Worm (Caenorhabditis elegans) whole organism, mixed stage, embryonic: ENCODE data around the gene F17E9.2.

Experiments
- M03D4.4 ChIP-seq: sonication (generic microtip); optimal IDR thresholded peaks from 2 replicates; lab custom pipeline; 2017; ENCODE audit warnings: mild to moderate bottlenecking, missing genetic modification characterization, missing compliant biosample characterization
- blmp-1 ChIP-seq: fragments of 150-350 bp; optimal IDR thresholded peaks from 2 replicates; lab custom pipeline; 2014; ENCODE audit warnings: missing biosample characterization, missing genetic modification characterization
- ceh-39 ChIP-seq: fragments of 150-350 bp; optimal IDR thresholded peaks from 2 replicates; lab custom pipeline; 2014; ENCODE audit warnings: missing biosample characterization, missing genetic modification characterization
- ceh-43 ChIP-seq: fragments of 200-800 bp; sonication (Bioruptor generic); optimal IDR thresholded peaks from 2 replicates; lab custom pipeline; 2018; ENCODE audit warnings: mild to moderate bottlenecking, missing genetic modification characterization, moderate library complexity, missing compliant biosample characterization
- ceh-83 ChIP-seq: fragments of 200-800 bp; sonication (Bioruptor generic); optimal IDR thresholded peaks from 2 replicates; lab custom pipeline; 2018; ENCODE audit warnings: mild to moderate bottlenecking, missing genetic modification characterization, missing compliant biosample characterization
- ces-1 ChIP-seq: fragments of 150-350 bp; optimal IDR thresholded peaks from 2 replicates; lab custom pipeline; 2014; ENCODE audit warnings: missing biosample characterization, missing genetic modification reagents, missing genetic modification characterization
- cnd-1 ChIP-seq: fragments of 200-800 bp; sonication (Bioruptor generic); optimal IDR thresholded peaks from 2 replicates; lab custom pipeline; 2018; ENCODE audit warnings: mild to moderate bottlenecking, missing genetic modification characterization, missing compliant biosample characterization
- drap-1 ChIP-seq: fragments of 200-800 bp; sonication (Bioruptor generic); optimal IDR thresholded peaks from 3 replicates; lab custom pipeline; 2018; ENCODE audit warnings: mild to moderate bottlenecking, missing genetic modification characterization, missing compliant biosample characterization
- elt-3 ChIP-seq: fragments of 150-350 bp; optimal IDR thresholded peaks from 2 replicates; lab custom pipeline; 2014; ENCODE audit warnings: missing biosample characterization, missing genetic modification characterization
- flh-1 ChIP-seq: fragments of 200-800 bp; sonication (Bioruptor generic); optimal IDR thresholded peaks from 2 replicates; lab custom pipeline; 2018; ENCODE audit warnings: mild to moderate bottlenecking, missing genetic modification characterization, moderate library complexity, missing compliant biosample characterization
- ham-2 ChIP-seq: fragments of 200-800 bp; sonication (Bioruptor generic); optimal IDR thresholded peaks from 2 replicates; lab custom pipeline; 2018; ENCODE audit warnings: mild to moderate bottlenecking, missing genetic modification characterization, missing compliant biosample characterization
- hlh-1 ChIP-seq: fragments of 150-350 bp; optimal IDR thresholded peaks from 2 replicates; lab custom pipeline; 2014; ENCODE audit warnings: missing biosample characterization, missing genetic modification reagents, missing genetic modification characterization
- lin-13 ChIP-seq: fragments of 150-350 bp; optimal IDR thresholded peaks from 2 replicates; lab custom pipeline; 2014; ENCODE audit warnings: missing biosample characterization, missing genetic modification characterization
- lin-32 ChIP-seq: fragments of 200-800 bp; sonication (Bioruptor generic); optimal IDR thresholded peaks from 2 replicates; lab custom pipeline; 2018; ENCODE audit warnings: mild to moderate bottlenecking, missing genetic modification characterization, missing compliant biosample characterization
- lsy-2 ChIP-seq: fragments of 150-350 bp; optimal IDR thresholded peaks from 2 replicates; lab custom pipeline; 2014; ENCODE audit warnings: missing biosample characterization, missing genetic modification characterization
- mab-5 ChIP-seq: fragments of 150-350 bp; optimal IDR thresholded peaks from 2 replicates; lab custom pipeline; 2014; ENCODE audit warnings: missing biosample characterization, missing genetic modification characterization
- mep-1 ChIP-seq: fragments of 150-350 bp; optimal IDR thresholded peaks from 2 replicates; lab custom pipeline; 2017; ENCODE audit warnings: missing biosample characterization, missing genetic modification reagents, missing genetic modification characterization, inconsistent platforms
- mls-2 ChIP-seq: sonication (generic microtip); optimal IDR thresholded peaks from 2 replicates; lab custom pipeline; 2016; ENCODE audit warnings: mild to moderate bottlenecking, missing genetic modification characterization, moderate library complexity, missing compliant biosample characterization
- nhr-12 ChIP-seq: fragments of 150-350 bp; optimal IDR thresholded peaks from 2 replicates; lab custom pipeline; 2014; ENCODE audit warnings: missing biosample characterization, missing genetic modification characterization
- nhr-2 ChIP-seq: fragments of 150-350 bp; optimal IDR thresholded peaks from 2 replicates; lab custom pipeline; 2014; ENCODE audit warnings: missing biosample characterization, missing genetic modification characterization
- nhr-237 ChIP-seq: fragments of 150-350 bp; optimal IDR thresholded peaks from 2 replicates; lab custom pipeline; 2014; ENCODE audit warnings: missing biosample characterization, missing genetic modification characterization
- nhr-76 ChIP-seq: sonication (generic microtip); optimal IDR thresholded peaks from 2 replicates; lab custom pipeline; 2017; ENCODE audit warnings: missing biosample characterization, missing genetic modification characterization
- pha-4 ChIP-seq: fragments of 150-350 bp; optimal IDR thresholded peaks from 2 replicates; lab custom pipeline; 2018; ENCODE audit warnings: missing biosample characterization, missing genetic modification reagents, missing genetic modification characterization
- sem-2 ChIP-seq: fragments of 200-800 bp; sonication (Bioruptor generic); optimal IDR thresholded peaks from 2 replicates; lab custom pipeline; 2018; ENCODE audit warnings: mild to moderate bottlenecking, missing genetic modification characterization, missing compliant biosample characterization
- snpc-4 ChIP-seq: fragments of 150-350 bp; optimal IDR thresholded peaks from 2 replicates; lab custom pipeline; 2014; ENCODE audit warnings: missing biosample characterization, missing genetic modification characterization
- sptf-1 ChIP-seq: sonication (generic microtip); optimal IDR thresholded peaks from 2 replicates; lab custom pipeline; 2017; ENCODE audit warnings: mild to moderate bottlenecking, missing genetic modification characterization, moderate library complexity, missing compliant biosample characterization
- unc-120 ChIP-seq: sonication (generic microtip); optimal IDR thresholded peaks from 2 replicates; lab custom pipeline; 2017; ENCODE audit warnings: missing genetic modification characterization, missing compliant biosample characterization; ENCODE audit not compliant: poor library complexity, severe bottlenecking
- unc-39 ChIP-seq: fragments of 150-350 bp; optimal IDR thresholded peaks from 2 replicates; lab custom pipeline; 2014; ENCODE audit warnings: missing biosample characterization, missing genetic modification characterization
- unc-62 ChIP-seq: fragments of 150-350 bp; optimal IDR thresholded peaks from 2 replicates; lab custom pipeline; 2014; ENCODE audit warnings: missing biosample characterization, missing genetic modification reagents, missing genetic modification characterization
- zip-8 ChIP-seq: fragments of 150-350 bp; optimal IDR thresholded peaks from 2 replicates; lab custom pipeline; 2014; ENCODE audit warnings: missing biosample characterization, missing genetic modification characterization
- ztf-11 ChIP-seq: fragments of 150-350 bp; optimal IDR thresholded peaks from 2 replicates; lab custom pipeline; 2014; ENCODE audit warnings: missing biosample characterization, missing genetic modification characterization

F17E9.2 gene

DNA sequence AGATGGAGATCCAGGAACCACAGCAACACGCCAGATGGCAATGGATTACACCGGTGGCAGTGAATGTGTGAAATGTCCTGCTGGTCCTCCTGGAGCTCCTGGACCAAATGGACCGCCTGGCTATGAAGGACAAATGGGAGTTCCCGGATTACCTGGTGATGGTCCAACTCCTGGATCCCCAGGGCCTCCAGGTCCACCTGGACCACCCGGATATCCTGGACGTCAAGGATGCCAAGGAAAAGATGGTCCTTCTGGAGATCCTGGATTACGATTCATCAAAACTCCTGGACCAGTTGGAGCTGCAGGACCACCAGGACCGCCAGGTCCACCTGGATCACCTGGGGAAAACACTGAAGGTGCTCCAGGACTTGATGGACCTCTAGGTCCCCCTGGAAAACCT, 1.6 kb downstream of the F17E9.2 start:
- TF ChIP-seq lin-32 (no peak), hlh-1 (no peak), ztf-11 (tag; lab: Kevin White, UChicago) (no peak), mep-1 (tag; lab: Kevin White, UChicago) (no peak), snpc-4 (tag; lab: Kevin White, UChicago) (no peak), lsy-2 (no peak), mab-5 (tag; lab: Kevin White, UChicago) (no peak), M03D4.4 (tag; lab: Kevin White, UChicago) (no peak), mls-2 (tag; lab: Kevin White, UChicago) (no peak), flh-1 (GFP tag; lab: Kevin White, UChicago) (no peak), elt-3 (tag; lab: Kevin White, UChicago) (no peak), sem-2 (GFP tag; lab: Kevin White, UChicago) (no peak), lin-13 (tag; lab: Kevin White, UChicago) (no peak), unc-39 (tag; lab: Kevin White, UChicago) (no peak), nhr-2 (tag; lab: Kevin White, UChicago) (no peak), zip-8 (tag; lab: Kevin White, UChicago) (no peak), nhr-12 (tag; lab: Kevin White, UChicago) (no peak)

DNA sequence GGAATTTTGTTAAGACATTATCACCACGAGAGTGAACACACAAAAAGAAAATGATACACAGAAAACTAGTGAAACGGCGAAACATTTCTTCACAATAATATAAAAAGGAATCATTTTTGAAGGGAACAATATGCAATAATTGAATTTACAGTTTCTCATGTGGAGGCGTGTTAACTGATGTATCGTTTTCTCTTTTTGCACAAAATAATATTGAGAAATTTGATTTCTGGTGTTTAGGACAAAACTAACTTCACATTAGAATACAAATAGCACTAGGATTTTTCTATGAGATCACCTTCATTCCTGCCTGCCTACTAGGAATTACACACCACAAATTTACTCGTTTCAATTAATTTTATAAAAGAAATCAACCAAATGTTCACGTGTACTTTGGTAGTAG, 2.8 kb downstream of the F17E9.2 start, which contains the start of gene D2096.13:
Gene D2096.13 (minus strand): TSS at position 101 of the 400 bp plus-strand sequence.
- no peak for TF ChIP-seq nhr-76
- no peak for TF ChIP-seq snpc-4 (tag; lab: Kevin White, UChicago)
- TF ChIP-seq drap-1 (GFP tag; lab: Kevin White, UChicago): no peak
- TF ChIP-seq ceh-83 (GFP tag; lab: Kevin White, UChicago): no peak
- TF ChIP-seq ces-1 (GFP tag; lab: Kevin White, UChicago): no peak
- TF ChIP-seq hlh-1: no peak
- TF ChIP-seq lin-32: no peak
- TF ChIP-seq elt-3 (tag; lab: Kevin White, UChicago): no peak
- no peak for TF ChIP-seq unc-62 (GFP tag; lab: Kevin White, UChicago)
- TF ChIP-seq nhr-237 (tag; lab: Kevin White, UChicago): no peak
- TF ChIP-seq ceh-43 (GFP tag; lab: Kevin White, UChicago): no peak
- TF ChIP-seq sptf-1 (tag; lab: Kevin White, UChicago): no peak
- TF ChIP-seq zip-8 (tag; lab: Kevin White, UChicago): no peak
- TF ChIP-seq unc-120 (tag; lab: Kevin White, UChicago): no peak
- TF ChIP-seq cnd-1 (tag; lab: Kevin White, UChicago): no peak

DNA sequence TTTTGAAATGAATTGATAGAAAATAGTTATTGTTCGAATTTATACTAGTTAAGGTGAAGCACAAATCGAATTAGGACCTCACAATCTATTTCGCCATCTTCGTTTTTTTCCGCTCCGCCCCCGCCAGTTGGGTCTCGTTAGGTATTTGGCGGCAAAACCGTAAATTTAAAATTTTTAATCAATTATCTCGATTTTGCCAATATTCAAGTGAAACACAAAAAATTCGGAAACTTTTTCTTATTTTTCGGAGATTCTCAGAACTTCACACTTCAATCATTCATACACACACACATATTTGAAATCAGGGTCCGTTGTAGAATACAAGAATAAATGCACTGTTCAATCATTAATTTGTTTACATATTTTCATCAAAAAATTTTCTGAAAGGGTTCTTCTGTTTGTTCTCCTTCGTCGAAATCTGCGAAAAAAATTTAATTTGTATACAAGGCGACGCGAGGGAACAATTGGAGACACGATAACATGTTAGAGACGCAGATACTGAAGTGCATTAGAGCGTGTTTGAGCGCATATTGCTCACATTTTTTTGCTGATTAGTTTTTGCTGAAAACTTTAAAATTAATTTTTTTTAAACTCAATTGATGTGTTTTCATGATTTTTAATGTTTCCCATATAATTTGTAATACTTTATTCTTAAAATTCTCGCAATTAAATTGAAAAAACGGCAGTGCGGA, 4.2 kb downstream of the F17E9.2 start, which contains the start of gene D2096.5:
Gene D2096.5 (minus strand): TSS at position 51 of the 692 bp plus-strand sequence.
- TF ChIP-seq ham-2 (GFP tag; lab: Kevin White, UChicago) (no peak), nhr-237 (tag; lab: Kevin White, UChicago) (peak; percentile 2), mab-5 (tag; lab: Kevin White, UChicago) (no peak), mep-1 (tag; lab: Kevin White, UChicago) (peak; percentile 27), unc-39 (tag; lab: Kevin White, UChicago) (no peak), ces-1 (GFP tag; lab: Kevin White, UChicago) (peak; percentile 89)
- TF ChIP-seq, all 35 proteins: peak for 3

DNA sequence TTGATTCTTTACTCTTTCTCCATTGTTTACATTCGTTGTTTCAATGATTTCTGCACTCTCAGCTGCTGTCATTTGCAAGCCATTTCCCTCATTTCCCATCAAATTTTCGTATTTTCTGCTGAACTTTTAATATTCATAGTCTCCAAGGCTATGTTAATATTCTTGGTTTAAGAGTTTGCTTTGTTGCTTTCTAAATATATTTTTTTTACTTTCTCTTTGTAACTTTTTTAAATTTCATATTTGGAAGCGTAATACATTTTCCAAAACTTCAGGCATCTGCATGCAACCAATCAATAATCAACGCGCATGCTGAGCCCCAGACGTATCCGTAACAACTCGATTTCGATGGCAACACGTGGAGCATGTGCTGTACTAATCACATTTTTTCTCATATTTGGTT, 5.1 kb downstream of the F17E9.2 start, which contains the start of gene sqv-1:
Gene sqv-1 (plus strand): TSS at position 301 of the 400 bp plus-strand sequence.
- no peak for TF ChIP-seq pha-4 (tag; lab: Kevin White, UChicago)
- no peak for TF ChIP-seq M03D4.4 (tag; lab: Kevin White, UChicago)
- no peak for TF ChIP-seq mab-5 (tag; lab: Kevin White, UChicago)
- TF ChIP-seq nhr-2 (tag; lab: Kevin White, UChicago): no peak
- TF ChIP-seq, all 35 proteins: peak for 0

DNA sequence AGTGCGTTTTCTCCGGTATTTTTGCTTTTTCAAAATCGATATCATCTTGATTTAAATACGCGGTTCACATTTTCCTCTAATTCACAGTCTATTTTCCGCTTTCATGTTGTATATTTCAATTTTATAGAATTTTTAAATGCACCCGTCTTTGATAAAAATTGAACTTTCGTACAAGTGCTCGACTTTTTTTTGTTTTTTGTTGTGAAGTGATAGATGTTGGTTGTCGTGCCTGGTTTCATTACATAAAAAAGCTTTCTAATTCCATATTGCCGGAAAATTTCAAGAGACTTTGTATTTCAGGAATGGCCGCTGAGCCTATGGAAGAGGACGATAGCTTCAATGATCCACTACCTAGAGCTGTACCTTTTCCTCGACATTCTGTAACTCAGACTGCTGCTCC, 7.5 kb downstream of the F17E9.2 start, which contains the start of gene D2096.12:
Gene D2096.12 (plus strand): TSS at position 301 of the 400 bp plus-strand sequence.
- no peak for TF ChIP-seq hlh-1
- no peak for TF ChIP-seq ceh-43 (GFP tag; lab: Kevin White, UChicago)
- TF ChIP-seq drap-1 (GFP tag; lab: Kevin White, UChicago): no peak
- TF ChIP-seq ztf-11 (tag; lab: Kevin White, UChicago): no peak
- TF ChIP-seq sem-2 (GFP tag; lab: Kevin White, UChicago): no peak
- no peak for TF ChIP-seq lsy-2
- no peak for TF ChIP-seq mep-1 (tag; lab: Kevin White, UChicago)
- no peak for TF ChIP-seq blmp-1
- TF ChIP-seq ceh-83 (GFP tag; lab: Kevin White, UChicago): no peak
- TF ChIP-seq elt-3 (tag; lab: Kevin White, UChicago): no peak
- TF ChIP-seq ces-1 (GFP tag; lab: Kevin White, UChicago): no peak
- TF ChIP-seq cnd-1 (tag; lab: Kevin White, UChicago): no peak
- no peak for TF ChIP-seq ceh-39 (tag; lab: Kevin White, UChicago)
- no peak for TF ChIP-seq snpc-4 (tag; lab: Kevin White, UChicago)
